Fruit fly (Drosophila melanogaster): Measurements from ENCODE around the gene CG42327.

DNA sequence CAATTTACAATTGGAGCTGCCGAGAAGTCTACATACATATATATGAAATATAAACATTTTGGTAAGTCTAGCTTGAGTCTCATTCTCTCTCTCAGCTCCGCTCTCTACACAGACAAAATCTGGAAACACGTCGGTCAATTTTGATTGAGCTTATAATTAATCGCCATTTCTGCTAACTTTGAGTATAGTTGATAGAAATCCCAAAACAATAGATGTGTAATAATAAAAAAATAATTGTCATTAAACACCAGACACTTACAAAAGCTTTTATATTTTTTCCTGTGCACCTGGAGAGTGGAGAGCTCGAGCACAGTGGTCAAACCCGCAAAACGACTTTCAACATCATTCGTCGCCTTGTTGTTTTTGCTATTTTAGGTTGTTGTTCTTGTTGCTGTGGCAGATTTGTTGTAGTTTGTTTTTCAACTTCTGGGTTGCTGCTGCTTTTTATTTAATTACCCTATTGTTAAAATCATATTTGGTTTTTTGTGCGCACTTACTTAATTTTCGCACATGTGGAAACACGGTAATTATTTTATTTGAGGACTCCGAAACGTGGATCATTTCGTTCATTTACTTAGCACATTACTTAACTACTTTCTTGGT is 766 bp downstream of the CG42327 start:
- TF ChIP-seq CG14711 (tag; optimal IDR thresholded peaks at IDR 0.05) (peak; percentile 88), kay (GFP tag; ENCODE audit: borderline replicate concordance) (peak; percentile 79), CG12768 (GFP tag; optimal IDR thresholded peaks at IDR 0.05) (peak; percentile 71), Hr96 (GFP tag; optimal IDR thresholded peaks at IDR 0.05) (peak; percentile 67), Clk (GFP tag; optimal IDR thresholded peaks at IDR 0.05) (peak; percentile 48), CG1620 (GFP tag; optimal IDR thresholded peaks at IDR 0.05) (peak; percentile 61), tj (GFP tag; optimal IDR thresholded peaks at IDR 0.05) (peak; percentile 41), CG5204 (GFP tag; optimal IDR thresholded peaks at IDR 0.05) (peak; percentile 68), ovo (GFP tag; optimal IDR thresholded peaks at IDR 0.05) (no peak)

Measured in whole organism, adult.